Fruit fly (Drosophila melanogaster): ENCODE data around the gene Nepl19.

Gene Nepl19

DNA sequence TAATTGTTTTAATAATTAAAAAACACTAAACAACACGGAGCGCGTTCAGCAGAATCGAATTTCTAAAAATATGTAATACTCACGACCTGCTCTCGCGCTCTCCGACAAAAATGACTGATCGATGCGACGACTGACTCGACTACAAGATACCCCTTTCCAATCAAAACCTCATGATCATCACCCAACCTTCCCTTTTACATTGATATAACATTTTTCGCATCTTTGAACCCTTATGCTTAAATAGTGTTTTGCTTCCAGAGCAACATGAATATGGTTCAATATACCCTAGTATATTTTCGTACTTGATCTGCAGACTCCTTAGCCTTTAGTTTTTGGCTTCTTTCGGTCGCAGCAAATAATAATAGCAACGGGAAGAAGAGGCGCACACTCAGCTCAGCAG is 31.8 kb upstream of the Nepl19 start (continued):
- peak; percentile 79 for TF ChIP-seq CG2712 (tag; optimal IDR thresholded peaks at IDR 0.05)
- peak; percentile 49; the same call in 1 of the 2 replicates for TF ChIP-seq ro (GFP tag; IDR thresholded peaks at IDR 0.05)
- TF ChIP-seq CG7271 (tag; optimal IDR thresholded peaks at IDR 0.05), result no peak
- TF ChIP-seq dimm (GFP tag; IDR thresholded peaks at IDR 0.05), result peak; percentile 58; the same call in 1 of the 2 replicates
- peak; percentile 43 for TF ChIP-seq CG2875 (GFP tag; optimal IDR thresholded peaks at IDR 0.05)
- TF ChIP-seq Atf3 (GFP tag; optimal IDR thresholded peaks at IDR 0.05), result peak; percentile 24
- peak; percentile 56 for TF ChIP-seq CG12236 (GFP tag; optimal IDR thresholded peaks at IDR 0.05)
- no peak for TF ChIP-seq tll (GFP tag; optimal IDR thresholded peaks at IDR 0.05)
- peak; percentile 89 for TF ChIP-seq chm (GFP tag; IDR thresholded peaks at IDR 0.05)
- peak; percentile 24 for TF ChIP-seq slou (GFP tag; optimal IDR thresholded peaks at IDR 0.05)
- no peak for TF ChIP-seq Opbp (GFP tag; IDR thresholded peaks at IDR 0.05; ENCODE audit: partially characterized antibody)
- TF ChIP-seq Myb (GFP tag; optimal IDR thresholded peaks at IDR 0.05), result peak; percentile 49
- TF ChIP-seq Bteb2 (GFP tag; optimal IDR thresholded peaks at IDR 0.05), result peak; percentile 62
- TF ChIP-seq Sox102F (GFP tag; optimal IDR thresholded peaks at IDR 0.05), result peak; percentile 87
- no peak for TF ChIP-seq GATAe (GFP tag; conservative IDR thresholded peaks at IDR 0.05)
- peak; percentile 22 for TF ChIP-seq CG12744 (GFP tag; optimal IDR thresholded peaks at IDR 0.05)
- TF ChIP-seq zen2 (GFP tag; IDR thresholded peaks at IDR 0.05; ENCODE audit: partially characterized antibody), result no peak
- TF ChIP-seq CG17361 (GFP tag; IDR thresholded peaks at IDR 0.05), result no peak; the same call in 2 of the 3 replicates
- peak; percentile 78; the same call in 1 of the 2 replicates for TF ChIP-seq Awh (GFP tag; IDR thresholded peaks at IDR 0.05)
- peak; percentile 54; the same call in 2 of the 3 replicates for TF ChIP-seq CG11560 (tag; IDR thresholded peaks at IDR 0.05)
- TF ChIP-seq HHEX (GFP tag; optimal IDR thresholded peaks at IDR 0.05), result peak; percentile 51
- no peak for TF ChIP-seq CG17568 (GFP tag; optimal IDR thresholded peaks at IDR 0.05)
- peak; percentile 77 for TF ChIP-seq CG2120 (GFP tag; optimal IDR thresholded peaks at IDR 0.05)
- TF ChIP-seq Lpt (GFP tag; optimal IDR thresholded peaks at IDR 0.05), result no peak
- TF ChIP-seq CG17186 (GFP tag; optimal IDR thresholded peaks at IDR 0.05), result peak; percentile 34
- peak; percentile 76 for TF ChIP-seq grau (tag; optimal IDR thresholded peaks at IDR 0.05)
- TF ChIP-seq Dfd (GFP tag; optimal IDR thresholded peaks at IDR 0.05), result no peak
- no peak for TF ChIP-seq CG10321 (GFP tag; IDR thresholded peaks at IDR 0.05)
- no peak for TF ChIP-seq onecut (GFP tag; IDR thresholded peaks at IDR 0.05)
- TF ChIP-seq trem (tag; optimal IDR thresholded peaks at IDR 0.05), result peak; percentile 11
- TF ChIP-seq Dp (GFP tag; optimal IDR thresholded peaks at IDR 0.05), result no peak
- peak; percentile 76 for TF ChIP-seq oc (tag; optimal IDR thresholded peaks at IDR 0.05)
- peak; percentile 81 for TF ChIP-seq pb (GFP tag; optimal IDR thresholded peaks at IDR 0.05)
- TF ChIP-seq CG11695 (GFP tag; IDR thresholded peaks at IDR 0.05), result peak; percentile 55; the same call in 1 of the 3 replicates
- peak; percentile 62; the same call in 2 of the 3 replicates for TF ChIP-seq CG14050 (GFP tag; IDR thresholded peaks at IDR 0.05)
- no peak for TF ChIP-seq CG9797 (GFP tag; optimal IDR thresholded peaks at IDR 0.05)
- no peak for TF ChIP-seq CG11723 (GFP tag; optimal IDR thresholded peaks at IDR 0.05)
- TF ChIP-seq CG14441 (GFP tag; IDR thresholded peaks at IDR 0.05), result peak; percentile 87
- peak; percentile 67 for TF ChIP-seq CG10209 (GFP tag; optimal IDR thresholded peaks at IDR 0.05)
- 0 out of 3 replicates have a peak, but pooled peaks have one; percentile 15 for TF ChIP-seq CG34224 (GFP tag; IDR thresholded peaks at IDR 0.05; ENCODE audit: partially characterized antibody)
- no peak for TF ChIP-seq hbn (GFP tag; IDR thresholded peaks at IDR 0.05; ENCODE audit: partially characterized antibody)
- peak; percentile 68 for TF ChIP-seq B-H1 (GFP tag; IDR thresholded peaks at IDR 0.05)
- TF ChIP-seq CG7357 (GFP tag; IDR thresholded peaks at IDR 0.05), result peak; percentile 68
- TF ChIP-seq CG3163 (GFP tag; optimal IDR thresholded peaks at IDR 0.05), result peak; percentile 40
- peak in 1 of 2 experiments; percentile 51 for TF ChIP-seq Eip74EF (GFP tag; optimal IDR thresholded peaks at IDR 0.05)
- TF ChIP-seq CG17912 (GFP tag; optimal IDR thresholded peaks at IDR 0.05), result no peak
- peak; percentile 79 for TF ChIP-seq peb (GFP tag; IDR thresholded peaks at IDR 0.05)
- TF ChIP-seq CG2116 (GFP tag; optimal IDR thresholded peaks at IDR 0.05), result no peak
- peak; percentile 71 for TF ChIP-seq ssp (GFP tag; IDR thresholded peaks at IDR 0.05)
- no peak for TF ChIP-seq sqz (GFP tag; optimal IDR thresholded peaks at IDR 0.05)

Data from whole organism, embryonic.